Worm (Caenorhabditis elegans) whole organism, young adult: ENCODE measurements around the gene abu-13.
A peak's percentile ranks its signal among the peaks of the same experiment; 100 is the strongest.

ENCODE experiments used
- B0035.1 ChIP-seq: sonication (generic microtip); optimal IDR thresholded peaks from 2 replicates; lab custom pipeline; 2016; ENCODE audit warnings: missing genetic modification characterization, mild to moderate bottlenecking, missing compliant biosample characterization, missing genotype, missing genetic modification reagents
- B0336.3 ChIP-seq: fragments of 200-800 bp; sonication (Bioruptor generic); IDR thresholded peaks from 2 replicates; pipeline ENCODE4 v1.3.6; 2022; ENCODE audit warnings: missing genetic modification characterization, missing compliant biosample characterization
- C17E4.6 ChIP-seq: fragments of 200-800 bp; sonication (Bioruptor generic); IDR thresholded peaks from 2 replicates; pipeline ENCODE4 v1.3.6; 2022; ENCODE audit warnings: missing genetic modification reagents, missing genetic modification characterization, missing compliant biosample characterization
- F33H1.4 ChIP-seq: fragments of 200-800 bp; sonication (Bioruptor generic); IDR thresholded peaks from 2 replicates; pipeline ENCODE4 v1.3.6; 2022; ENCODE audit warnings: missing genetic modification reagents, missing genetic modification characterization, missing compliant biosample characterization
- F37B4.10 ChIP-seq: fragments of 200-800 bp; sonication (Bioruptor generic); IDR thresholded peaks from 2 replicates; pipeline ENCODE4 v1.3.6; 2022; ENCODE audit warnings: missing genetic modification characterization, missing compliant biosample characterization
- F39B2.1 ChIP-seq: fragments of 200-800 bp; sonication (Bioruptor generic); IDR thresholded peaks from 2 replicates; pipeline ENCODE4 v1.3.6; 2022; ENCODE audit warnings: missing genetic modification reagents, missing genetic modification characterization, missing compliant biosample characterization
- F49E8.2 ChIP-seq: sonication (generic microtip); optimal IDR thresholded peaks from 3 replicates; lab custom pipeline; 2017; ENCODE audit warnings: missing genetic modification characterization, mild to moderate bottlenecking, missing compliant biosample characterization, antibody characterized with exemption, moderate library complexity; ENCODE audit not compliant: insufficient read depth
- F57A8.1 ChIP-seq: fragments of 200-800 bp; sonication (Bioruptor generic); optimal IDR thresholded peaks from 2 replicates; lab custom pipeline; 2018; ENCODE audit warnings: mild to moderate bottlenecking, missing genetic modification characterization, moderate library complexity, missing compliant biosample characterization
- T26A5.8 ChIP-seq: sonication (generic microtip); optimal IDR thresholded peaks from 2 replicates; lab custom pipeline; 2016; ENCODE audit warnings: missing genetic modification characterization, missing compliant biosample characterization
- Y53G8AR.9 ChIP-seq: fragments of 200-800 bp; sonication (Bioruptor generic); conservative IDR thresholded peaks from 2 replicates; pipeline ENCODE4 v1.3.6; 2022; ENCODE audit warnings: missing genetic modification reagents, missing genetic modification characterization, missing compliant biosample characterization
- Y67H2A.10 ChIP-seq: fragments of 200-800 bp; sonication (Bioruptor generic); conservative IDR thresholded peaks from 2 replicates; pipeline ENCODE4 v1.3.6; 2022; ENCODE audit warnings: missing genetic modification reagents, missing genetic modification characterization, missing compliant biosample characterization
- Y79H2A.3 ChIP-seq: fragments of 200-800 bp; sonication (Bioruptor generic); conservative IDR thresholded peaks from 2 replicates; pipeline ENCODE4 v1.3.6; 2022; ENCODE audit warnings: missing genetic modification reagents, missing genetic modification characterization, missing compliant biosample characterization
- Y95B8A.8 ChIP-seq: fragments of 200-800 bp; sonication (Bioruptor generic); IDR thresholded peaks from 2 replicates; pipeline ENCODE4 v1.3.6; 2022; ENCODE audit warnings: missing genetic modification reagents, missing genetic modification characterization, missing compliant biosample characterization
- akir-1 ChIP-seq: fragments of 200-800 bp; sonication (Bioruptor generic); optimal IDR thresholded peaks from 2 replicates; lab custom pipeline; 2018; ENCODE audit warnings: mild to moderate bottlenecking, missing genetic modification characterization, moderate library complexity, missing compliant biosample characterization
- ama-1 ChIP-seq, 3 experiments: fragments of 150-350 bp in 1 of 3; sonication (generic microtip) in 2 of 3; optimal IDR thresholded peaks; 2 replicates each; lab custom pipeline; 2014 to 2018; ENCODE audit warnings: missing biosample characterization in 2 of 3, missing genetic modification characterization in 2 of 3, missing genetic modification reagents in 2 of 3
- aptf-2 ChIP-seq: fragments of 200-800 bp; sonication (Bioruptor generic); conservative IDR thresholded peaks from 2 replicates; pipeline ENCODE4 v1.3.6; 2022; ENCODE audit warnings: missing genetic modification reagents, missing genetic modification characterization, missing compliant biosample characterization
- atf-7 ChIP-seq: sonication (generic microtip); optimal IDR thresholded peaks from 2 replicates; lab custom pipeline; 2017; ENCODE audit warnings: mild to moderate bottlenecking, missing genetic modification characterization, missing compliant biosample characterization
- cebp-2 ChIP-seq: fragments of 200-800 bp; sonication (Bioruptor generic); IDR thresholded peaks from 2 replicates; pipeline ENCODE4 v1.3.6; 2022; ENCODE audit warnings: missing genetic modification characterization, missing compliant biosample characterization
- ceh-100 ChIP-seq: fragments of 200-800 bp; sonication (Bioruptor generic); IDR thresholded peaks from 2 replicates; pipeline ENCODE4 v1.3.6; 2022; ENCODE audit warnings: missing genetic modification reagents, missing genetic modification characterization, missing compliant biosample characterization
- ceh-27 ChIP-seq: fragments of 200-800 bp; sonication (Bioruptor generic); optimal IDR thresholded peaks from 2 replicates; lab custom pipeline; 2018; ENCODE audit warnings: mild to moderate bottlenecking, missing genetic modification characterization, moderate library complexity, missing compliant biosample characterization
- ceh-40 ChIP-seq: fragments of 200-800 bp; sonication (Bioruptor generic); IDR thresholded peaks from 2 replicates; pipeline ENCODE4 v1.3.6; 2022; ENCODE audit warnings: missing genetic modification characterization, missing compliant biosample characterization
- ceh-79 ChIP-seq: sonication (generic microtip); optimal IDR thresholded peaks from 2 replicates; lab custom pipeline; 2017; ENCODE audit warnings: mild to moderate bottlenecking, missing genetic modification characterization, missing compliant biosample characterization
- ceh-91 ChIP-seq: fragments of 200-800 bp; sonication (Bioruptor generic); IDR thresholded peaks from 2 replicates; pipeline ENCODE4 v1.3.6; 2022; ENCODE audit warnings: missing genetic modification reagents, missing genetic modification characterization, missing compliant biosample characterization
- die-1 ChIP-seq: sonication (generic microtip); optimal IDR thresholded peaks from 2 replicates; lab custom pipeline; 2016; ENCODE audit warnings: missing genotype, mild to moderate bottlenecking, missing genetic modification characterization, missing compliant biosample characterization
- dox-1 ChIP-seq: fragments of 200-800 bp; sonication (Bioruptor generic); IDR thresholded peaks from 2 replicates; pipeline ENCODE4 v1.3.6; 2022; ENCODE audit warnings: missing genetic modification reagents, missing genetic modification characterization, missing compliant biosample characterization
- gei-17 ChIP-seq: fragments of 200-800 bp; sonication (Bioruptor generic); optimal IDR thresholded peaks from 2 replicates; lab custom pipeline; 2018; ENCODE audit warnings: mild to moderate bottlenecking, missing genetic modification characterization, missing compliant biosample characterization
- him-1 ChIP-seq: sonication (generic microtip); optimal IDR thresholded peaks from 2 replicates; lab custom pipeline; 2016; ENCODE audit warnings: missing genotype, missing genetic modification reagents, missing genetic modification characterization, missing compliant biosample characterization
- hlh-26 ChIP-seq: fragments of 200-800 bp; sonication (Bioruptor generic); conservative IDR thresholded peaks from 2 replicates; pipeline ENCODE4 v1.3.6; 2022; ENCODE audit warnings: missing genetic modification reagents, missing genetic modification characterization, missing compliant biosample characterization
- hmg-20 ChIP-seq: fragments of 200-800 bp; sonication (Bioruptor generic); IDR thresholded peaks from 2 replicates; pipeline ENCODE4 v1.3.6; 2022; ENCODE audit warnings: missing genetic modification reagents, missing genetic modification characterization, missing compliant biosample characterization
- hrde-1 ChIP-seq: sonication (generic microtip); optimal IDR thresholded peaks from 2 replicates; lab custom pipeline; 2016; ENCODE audit warnings: missing genetic modification characterization, mild to moderate bottlenecking, missing compliant biosample characterization, moderate library complexity, missing genotype, missing genetic modification reagents, borderline replicate concordance
- hsf-1 ChIP-seq: fragments of 200-800 bp; sonication (Bioruptor generic); IDR thresholded peaks from 2 replicates; pipeline ENCODE4 v1.3.6; 2022; ENCODE audit warnings: missing genetic modification reagents, missing genetic modification characterization, missing compliant biosample characterization
- let-526 ChIP-seq: fragments of 200-800 bp; sonication (Bioruptor generic); IDR thresholded peaks from 2 replicates; pipeline ENCODE4 v1.3.6; 2022; ENCODE audit warnings: missing genetic modification reagents, missing genetic modification characterization, missing compliant biosample characterization
- lin-35 ChIP-seq, 3 experiments: fragments of 150-350 bp in 2 of 3; sonication (generic microtip) in 1 of 3; optimal IDR thresholded peaks; 2 replicates each; lab custom pipeline; 2014 to 2018; ENCODE audit warnings: missing biosample characterization in 3 of 3, missing genetic modification characterization in 3 of 3, missing genetic modification reagents in 3 of 3
- madf-6 ChIP-seq: fragments of 200-800 bp; sonication (Bioruptor generic); IDR thresholded peaks from 2 replicates; pipeline ENCODE4 v1.3.6; 2022; ENCODE audit warnings: missing genetic modification reagents, missing genetic modification characterization, missing compliant biosample characterization
- madf-8 ChIP-seq: fragments of 200-800 bp; sonication (Bioruptor generic); conservative IDR thresholded peaks from 2 replicates; pipeline ENCODE4 v1.3.6; 2022; ENCODE audit warnings: missing genetic modification reagents, missing genetic modification characterization, missing compliant biosample characterization
- nhr-80 ChIP-seq: sonication (generic microtip); optimal IDR thresholded peaks from 2 replicates; lab custom pipeline; 2016; ENCODE audit warnings: missing genetic modification characterization, missing compliant biosample characterization
- pbrm-1 ChIP-seq: fragments of 200-800 bp; sonication (Bioruptor generic); IDR thresholded peaks from 2 replicates; pipeline ENCODE4 v1.3.6; 2022; ENCODE audit warnings: missing genetic modification reagents, missing genetic modification characterization, missing compliant biosample characterization
- pha-4 ChIP-seq: fragments of 150-350 bp; sonication (generic microtip); optimal IDR thresholded peaks from 2 replicates; lab custom pipeline; 2014; ENCODE audit warnings: missing biosample characterization, missing genetic modification reagents, missing genetic modification characterization
- repo-1 ChIP-seq: sonication (generic microtip); optimal IDR thresholded peaks from 2 replicates; lab custom pipeline; 2017; ENCODE audit warnings: mild to moderate bottlenecking, missing genetic modification characterization, missing compliant biosample characterization
- snpc-1.3 ChIP-seq: sonication (generic microtip); optimal IDR thresholded peaks from 2 replicates; lab custom pipeline; 2017; ENCODE audit warnings: missing genetic modification characterization, mild to moderate bottlenecking, missing compliant biosample characterization, antibody characterized with exemption, moderate library complexity, missing genotype, missing genetic modification reagents; ENCODE audit not compliant: insufficient read depth
- snpc-3.4 ChIP-seq: sonication (generic microtip); optimal IDR thresholded peaks from 2 replicates; lab custom pipeline; 2017; ENCODE audit warnings: missing genetic modification characterization, mild to moderate bottlenecking, missing compliant biosample characterization, antibody characterized with exemption, moderate library complexity, missing genotype, missing genetic modification reagents
- xnd-1 ChIP-seq: sonication (generic microtip); optimal IDR thresholded peaks from 2 replicates; lab custom pipeline; 2016; ENCODE audit warnings: missing genotype, missing genetic modification reagents, missing genetic modification characterization, missing compliant biosample characterization
- zim-3 ChIP-seq: sonication (generic microtip); optimal IDR thresholded peaks from 2 replicates; lab custom pipeline; 2017; ENCODE audit warnings: mild to moderate bottlenecking, missing genetic modification characterization, moderate library complexity, missing compliant biosample characterization
- ztf-25 ChIP-seq: fragments of 200-800 bp; sonication (Bioruptor generic); IDR thresholded peaks from 2 replicates; pipeline ENCODE4 v1.3.6; 2022; ENCODE audit warnings: missing genetic modification reagents, missing genetic modification characterization, missing compliant biosample characterization
- ztf-3 ChIP-seq: fragments of 200-800 bp; sonication (Bioruptor generic); optimal IDR thresholded peaks from 2 replicates; lab custom pipeline; 2018; ENCODE audit warnings: mild to moderate bottlenecking, missing genetic modification characterization, missing compliant biosample characterization

abu-13 gene

ce11 chrIII:6961167-6961566 is 15.5 kb upstream of the abu-13 start (continued):
- no peak for TF ChIP-seq zim-3 (tag; lab: Kevin White, UChicago)
- no peak for TF ChIP-seq ceh-27 (GFP tag; lab: Kevin White, UChicago)
- no peak for TF ChIP-seq F37B4.10
- no peak for TF ChIP-seq aptf-2 (GFP tag; lab: Robert Waterston, UW)
- TF ChIP-seq gei-17: no peak
- TF ChIP-seq ceh-100 (GFP tag; lab: Robert Waterston, UW): no peak
- TF ChIP-seq ceh-91 (GFP tag; lab: Robert Waterston, UW): peak; percentile 82
- TF ChIP-seq him-1 (tag; lab: Kevin White, UChicago): peak; percentile 86
- peak; percentile 63 for TF ChIP-seq dox-1 (GFP tag; lab: Robert Waterston, UW)
- TF ChIP-seq madf-6 (GFP tag; lab: Robert Waterston, UW): peak; percentile 95
- no peak for TF ChIP-seq F57A8.1 (GFP tag; lab: Kevin White, UChicago)
- no peak for TF ChIP-seq B0035.1 (tag; lab: Kevin White, UChicago)
- no peak for TF ChIP-seq let-526 (GFP tag; lab: Robert Waterston, UW)
- TF ChIP-seq F33H1.4: peak; percentile 72
- TF ChIP-seq ceh-79: no peak
- TF ChIP-seq ama-1 (optimal IDR thresholded peaks at IDR 0.05; lab: Kevin White, UChicago): no peak
- TF ChIP-seq ama-1 (GFP tag; optimal IDR thresholded peaks at IDR 0.05; lab: Kevin White, UChicago): no peak
- TF ChIP-seq, all 124 proteins: peak for 35

- TF ChIP-seq F49E8.2 (tag; lab: Kevin White, UChicago) (peak; percentile 33), xnd-1 (tag; lab: Kevin White, UChicago) (peak; percentile 11), pha-4 (tag; lab: Kevin White, UChicago) (no peak), akir-1 (GFP tag; lab: Kevin White, UChicago) (no peak), repo-1 (tag; lab: Kevin White, UChicago) (peak; percentile 5), T26A5.8 (tag; lab: Kevin White, UChicago) (no peak), B0336.3 (GFP tag; lab: Robert Waterston, UW) (peak; percentile 82), F33H1.4 (peak; percentile 61), nhr-80 (tag; lab: Kevin White, UChicago) (no peak), snpc-3.4 (tag; lab: Kevin White, UChicago) (peak; percentile 52), madf-8 (GFP tag; lab: Robert Waterston, UW) (peak; percentile 45; the same call in 1 of the 2 replicates), ceh-40 (GFP tag; lab: Robert Waterston, UW) (no peak), ama-1 (optimal IDR thresholded peaks at IDR 0.05; lab: Kevin White, UChicago) (no peak), ama-1 (GFP tag; optimal IDR thresholded peaks at IDR 0.05; lab: Kevin White, UChicago) (peak in 1 of 2 experiments; percentile 75), hrde-1 (peak; percentile 54), B0035.1 (tag; lab: Kevin White, UChicago) (peak; percentile 36), hmg-20 (GFP tag; lab: Robert Waterston, UW) (no peak), pbrm-1 (GFP tag; lab: Robert Waterston, UW) (0 out of 2 replicates have a peak, but pooled peaks have one; percentile 21), Y79H2A.3 (GFP tag; lab: Robert Waterston, UW) (peak; percentile 62; the same call in 1 of the 2 replicates), Y95B8A.8 (peak; percentile 12; the same call in 1 of the 2 replicates), ceh-91 (GFP tag; lab: Robert Waterston, UW) (peak; percentile 72), lin-35 (GFP tag; optimal IDR thresholded peaks at IDR 0.05; lab: Kevin White, UChicago) (peak in 1 of 3 experiments; percentile 38), Y67H2A.10 (GFP tag; lab: Robert Waterston, UW) (no peak), ztf-3 (GFP tag; lab: Kevin White, UChicago) (no peak), hlh-26 (no peak), hsf-1 (peak; percentile 28; the same call in 1 of the 2 replicates), atf-7 (tag; lab: Kevin White, UChicago) (no peak), cebp-2 (GFP tag; lab: Robert Waterston, UW) (no peak), die-1 (tag; lab: Kevin White, UChicago) (no peak), snpc-1.3 (tag; lab: Kevin White, UChicago) (peak; percentile 25), F39B2.1 (GFP tag; lab: Robert Waterston, UW) (0 out of 2 replicates have a peak, but pooled peaks have one; percentile 13), Y53G8AR.9 (0 out of 2 replicates have a peak, but pooled peaks have one; percentile 22), C17E4.6 (GFP tag; lab: Robert Waterston, UW) (no peak), him-1 (tag; lab: Kevin White, UChicago) (peak; percentile 99), ztf-25 (GFP tag; lab: Robert Waterston, UW) (no peak)
Observed at ce11 chrIII:6958674-6959241, 13.1 kb upstream of the abu-13 start.
